Worm (Caenorhabditis elegans): ENCODE data around the gene C50B6.7.

C50B6.7 gene

ce11 chrV:13350302-13350701, 25.5 kb upstream of the C50B6.7 start:
- TF ChIP-seq ztf-16 (tag; optimal IDR thresholded peaks at IDR 0.05) (no peak), nhr-11 (tag; optimal IDR thresholded peaks at IDR 0.05) (no peak), rnt-1 (tag; optimal IDR thresholded peaks at IDR 0.05) (no peak), ceh-18 (tag; optimal IDR thresholded peaks at IDR 0.05) (no peak), eyg-1 (tag; optimal IDR thresholded peaks at IDR 0.05) (no peak), unc-55 (GFP tag; optimal IDR thresholded peaks at IDR 0.05) (no peak), dmd-4 (tag; optimal IDR thresholded peaks at IDR 0.05; ENCODE audit: borderline replicate concordance) (no peak), ceh-14 (tag; optimal IDR thresholded peaks at IDR 0.05) (no peak), pqm-1 (tag; optimal IDR thresholded peaks at IDR 0.05) (no peak), ama-1 (optimal IDR thresholded peaks at IDR 0.05) (no peak), nfya-1 (tag; optimal IDR thresholded peaks at IDR 0.05) (no peak), elt-2 (tag; optimal IDR thresholded peaks at IDR 0.05) (no peak), ceh-19 (GFP tag; optimal IDR thresholded peaks at IDR 0.05) (no peak), pax-1 (tag; optimal IDR thresholded peaks at IDR 0.05) (no peak)

DNA sequence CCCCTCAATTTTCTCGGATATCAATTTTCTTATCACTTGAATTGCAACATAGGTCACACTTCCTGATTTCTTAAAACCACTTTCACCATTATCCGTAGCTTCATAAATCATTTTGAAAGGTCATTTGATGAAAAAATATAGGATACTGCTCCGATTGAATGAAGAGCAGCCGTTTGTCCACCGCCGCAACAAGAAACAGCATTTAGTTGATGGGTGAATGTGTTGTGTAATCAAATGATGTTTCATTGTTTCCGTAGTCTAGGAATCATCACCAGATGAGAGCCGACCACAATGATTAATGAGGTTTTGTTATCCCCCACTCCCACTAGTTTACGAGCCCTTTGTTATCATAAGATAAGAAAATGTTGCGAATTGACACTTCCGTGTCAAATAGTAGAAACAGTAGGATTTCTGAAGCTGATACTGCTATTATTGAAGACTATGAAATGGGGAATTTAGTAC, 21.1 kb upstream of the C50B6.7 start, which contains the start of gene twk-43:
Gene twk-43 (plus strand): TSS at position 412 of the 462 bp plus-strand sequence.
- TF ChIP-seq F13H6.1 (tag; optimal IDR thresholded peaks at IDR 0.05) (no peak), pax-1 (tag; optimal IDR thresholded peaks at IDR 0.05) (no peak), unc-55 (GFP tag; optimal IDR thresholded peaks at IDR 0.05) (peak; percentile 43), ceh-18 (tag; optimal IDR thresholded peaks at IDR 0.05) (peak; percentile 32), nhr-232 (tag; optimal IDR thresholded peaks at IDR 0.05) (no peak), rnt-1 (tag; optimal IDR thresholded peaks at IDR 0.05) (peak; percentile 64)

- TF ChIP-seq pqm-1 (tag; optimal IDR thresholded peaks at IDR 0.05) (no peak), ama-1 (optimal IDR thresholded peaks at IDR 0.05) (no peak), pha-4 (tag; optimal IDR thresholded peaks at IDR 0.05) (no peak), mec-3 (tag; optimal IDR thresholded peaks at IDR 0.05; ENCODE audit: borderline replicate concordance) (no peak), C08G9.2 (tag; optimal IDR thresholded peaks at IDR 0.05) (no peak), ets-4 (tag; optimal IDR thresholded peaks at IDR 0.05) (no peak), hlh-13 (GFP tag; optimal IDR thresholded peaks at IDR 0.05) (no peak), hlh-6 (tag; optimal IDR thresholded peaks at IDR 0.05) (no peak)
Observed at ce11 chrV:13342235-13342634, 17.5 kb upstream of the C50B6.7 start.

DNA sequence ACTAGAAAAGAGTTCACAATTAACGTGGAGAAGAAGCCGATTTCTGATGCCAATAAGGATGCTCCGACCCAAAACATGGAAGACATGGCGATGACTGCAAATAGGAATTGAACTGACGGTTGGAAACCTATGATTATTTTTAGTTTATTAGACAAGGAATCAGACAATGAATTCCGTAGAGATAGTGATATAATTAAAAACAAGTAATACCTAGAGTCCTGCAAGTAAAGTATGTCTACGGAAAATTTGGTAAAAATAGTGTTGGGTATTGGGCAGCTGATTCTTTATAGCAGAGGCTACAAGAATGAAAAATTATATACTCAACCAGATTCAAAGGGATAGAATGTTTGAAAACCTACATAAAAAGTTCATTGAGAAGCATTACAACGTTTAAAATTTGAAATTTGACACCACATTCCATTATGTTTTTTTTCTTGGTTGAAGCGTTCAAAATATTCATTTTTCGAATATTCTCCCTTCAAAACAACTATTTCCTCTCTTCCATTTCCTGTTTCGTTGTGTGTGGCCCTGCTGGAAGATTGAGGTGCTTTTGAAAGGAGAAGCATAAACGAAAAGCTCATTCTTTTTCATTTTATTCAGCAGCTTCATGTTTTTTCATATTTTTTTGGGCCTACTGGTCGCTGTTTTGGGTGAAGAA, 15.0 kb upstream of the C50B6.7 start, which contains the start of the genes str-4 and lgc-48:
Gene str-4 (minus strand): TSS at position 101 of the 658 bp plus-strand sequence.
Gene lgc-48 (plus strand): TSS at position 608 of the 658 bp plus-strand sequence.
- no peak for TF ChIP-seq C38D4.7 (GFP tag; optimal IDR thresholded peaks at IDR 0.05)
- TF ChIP-seq nfya-1 (tag; optimal IDR thresholded peaks at IDR 0.05), result no peak
- no peak for TF ChIP-seq sdc-2 (tag; optimal IDR thresholded peaks at IDR 0.05)
- no peak for TF ChIP-seq mec-3 (tag; optimal IDR thresholded peaks at IDR 0.05; ENCODE audit: borderline replicate concordance)
- TF ChIP-seq fax-1 (tag; optimal IDR thresholded peaks at IDR 0.05), result no peak
- TF ChIP-seq unc-42 (tag; optimal IDR thresholded peaks at IDR 0.05), result no peak
- no peak for TF ChIP-seq dmd-4 (tag; optimal IDR thresholded peaks at IDR 0.05; ENCODE audit: borderline replicate concordance)

ce11 chrV:13338037-13338436, 13.3 kb upstream of the C50B6.7 start:
- no peak for TF ChIP-seq K09A11.1 (tag; optimal IDR thresholded peaks at IDR 0.05; ENCODE audit: insufficient read depth)
- no peak for TF ChIP-seq nhr-232 (tag; optimal IDR thresholded peaks at IDR 0.05)
- TF ChIP-seq ets-4 (tag; optimal IDR thresholded peaks at IDR 0.05), result no peak
- no peak for TF ChIP-seq lin-11 (tag; optimal IDR thresholded peaks at IDR 0.05)
- TF ChIP-seq tbx-7 (tag; optimal IDR thresholded peaks at IDR 0.05), result no peak
- TF ChIP-seq ceh-45 (GFP tag; IDR thresholded peaks at IDR 0.05), result no peak
- TF ChIP-seq ceh-19 (GFP tag; optimal IDR thresholded peaks at IDR 0.05), result no peak
- no peak for TF ChIP-seq unc-55 (GFP tag; optimal IDR thresholded peaks at IDR 0.05)
- no peak for TF ChIP-seq F13H6.1 (tag; optimal IDR thresholded peaks at IDR 0.05)
- TF ChIP-seq pqm-1 (tag; optimal IDR thresholded peaks at IDR 0.05), result no peak
- no peak for TF ChIP-seq unc-42 (tag; optimal IDR thresholded peaks at IDR 0.05)
- no peak for TF ChIP-seq fkh-10 (GFP tag; optimal IDR thresholded peaks at IDR 0.05)
- TF ChIP-seq npax-4 (tag; optimal IDR thresholded peaks at IDR 0.05), result no peak
- no peak for TF ChIP-seq ceh-18 (tag; optimal IDR thresholded peaks at IDR 0.05)
- TF ChIP-seq ref-2 (tag; optimal IDR thresholded peaks at IDR 0.05), result no peak
- no peak for TF ChIP-seq madf-2 (tag; optimal IDR thresholded peaks at IDR 0.05)
- no peak for TF ChIP-seq K02D7.2 (tag; optimal IDR thresholded peaks at IDR 0.05)
- TF ChIP-seq ahr-1 (tag; optimal IDR thresholded peaks at IDR 0.05), result no peak
- no peak for TF ChIP-seq elt-2 (tag; optimal IDR thresholded peaks at IDR 0.05)

All from whole organism, late embryonic.